Fruit fly (Drosophila melanogaster) Kc167 (cell line): ENCODE measurements around the gene CG14913.

Source experiments
- insv ChIP-seq: fragments of >200 bp; optimal IDR thresholded peaks from 3 replicates; lab custom pipeline; 2018; ENCODE audit warnings: missing external identifiers
- psq ChIP-seq: fragments of >200 bp; optimal IDR thresholded peaks from 2 replicates; lab custom pipeline; 2017; ENCODE audit warnings: missing external identifiers

- TF ChIP-seq psq (lab: Kevin White, UChicago) (no peak), insv (no peak)
Observed at dm6 chr2L:11057333-11058110, 40.7 kb downstream of the CG14913 start.
